Worm (Caenorhabditis elegans) whole organism, L4 larva: ENCODE results near the gene rop-1.

Experiments used
- ZK546.5 ChIP-seq, 2 experiments: sonication (generic microtip); optimal IDR thresholded peaks; 2 replicates each; lab custom pipeline; 2017; ENCODE audit warnings: missing biosample characterization in 2 of 2, missing genetic modification characterization in 2 of 2
- ceh-28 ChIP-seq: fragments of 150-350 bp; optimal IDR thresholded peaks from 2 replicates; lab custom pipeline; 2014; ENCODE audit warnings: missing biosample characterization, missing genetic modification reagents, missing genetic modification characterization
- fos-1 ChIP-seq: fragments of 150-350 bp; optimal IDR thresholded peaks from 2 replicates; lab custom pipeline; 2014; ENCODE audit warnings: missing biosample characterization, missing genetic modification characterization
- nhr-11 ChIP-seq: fragments of 150-350 bp; optimal IDR thresholded peaks from 2 replicates; lab custom pipeline; 2014; ENCODE audit warnings: missing biosample characterization, missing genetic modification characterization

- no peak for TF ChIP-seq ceh-28 (tag; lab: Kevin White, UChicago)
- no peak for TF ChIP-seq nhr-11 (tag; lab: Kevin White, UChicago)
- TF ChIP-seq ZK546.5 (tag; optimal IDR thresholded peaks at IDR 0.05; lab: Kevin White, UChicago): no peak
- TF ChIP-seq fos-1 (tag; lab: Kevin White, UChicago): no peak
Measured at ce11 chrV:10221317-10221716, 33.5 kb downstream of the rop-1 start, which contains the start of the genes fipr-5 and fipr-9.
